Worm (Caenorhabditis elegans) whole organism, young adult: ENCODE measurements around the gene ZK899.5.

Experiments
- B0336.3 ChIP-seq: fragments of 200-800 bp; sonication (Bioruptor generic); IDR thresholded peaks from 2 replicates; pipeline ENCODE4 v1.3.6; 2022; ENCODE audit warnings: missing genetic modification characterization, missing compliant biosample characterization
- C17E4.6 ChIP-seq: fragments of 200-800 bp; sonication (Bioruptor generic); IDR thresholded peaks from 2 replicates; pipeline ENCODE4 v1.3.6; 2022; ENCODE audit warnings: missing genetic modification reagents, missing genetic modification characterization, missing compliant biosample characterization
- F22D6.2 ChIP-seq: sonication (generic microtip); optimal IDR thresholded peaks from 2 replicates; lab custom pipeline; 2016; ENCODE audit warnings: mild to moderate bottlenecking, missing genetic modification characterization, missing compliant biosample characterization
- F49E8.2 ChIP-seq: sonication (generic microtip); optimal IDR thresholded peaks from 3 replicates; lab custom pipeline; 2017; ENCODE audit warnings: missing genetic modification characterization, mild to moderate bottlenecking, missing compliant biosample characterization, antibody characterized with exemption, moderate library complexity; ENCODE audit not compliant: insufficient read depth
- Y53F4B.3 ChIP-seq: fragments of 200-800 bp; sonication (Bioruptor generic); IDR thresholded peaks from 2 replicates; pipeline ENCODE4 v1.3.6; 2022; ENCODE audit warnings: missing genetic modification reagents, missing genetic modification characterization, missing compliant biosample characterization
- ZK185.1 ChIP-seq: sonication (generic microtip); optimal IDR thresholded peaks from 2 replicates; lab custom pipeline; 2016; ENCODE audit warnings: mild to moderate bottlenecking, missing genetic modification characterization, missing compliant biosample characterization; ENCODE audit not compliant: poor library complexity, severe bottlenecking
- aptf-3 ChIP-seq: fragments of 200-800 bp; sonication (Bioruptor generic); IDR thresholded peaks from 2 replicates; pipeline ENCODE4 v1.3.6; 2022; ENCODE audit warnings: missing genetic modification characterization, missing compliant biosample characterization
- atf-7 ChIP-seq: sonication (generic microtip); optimal IDR thresholded peaks from 2 replicates; lab custom pipeline; 2017; ENCODE audit warnings: mild to moderate bottlenecking, missing genetic modification characterization, missing compliant biosample characterization
- attf-5 ChIP-seq: fragments of 200-800 bp; sonication (Bioruptor generic); optimal IDR thresholded peaks from 2 replicates; lab custom pipeline; 2018; ENCODE audit warnings: mild to moderate bottlenecking, missing genetic modification characterization, missing compliant biosample characterization
- cebp-2 ChIP-seq: fragments of 200-800 bp; sonication (Bioruptor generic); IDR thresholded peaks from 2 replicates; pipeline ENCODE4 v1.3.6; 2022; ENCODE audit warnings: missing genetic modification characterization, missing compliant biosample characterization
- ceh-100 ChIP-seq: fragments of 200-800 bp; sonication (Bioruptor generic); IDR thresholded peaks from 2 replicates; pipeline ENCODE4 v1.3.6; 2022; ENCODE audit warnings: missing genetic modification reagents, missing genetic modification characterization, missing compliant biosample characterization
- ceh-58 ChIP-seq: fragments of 200-800 bp; sonication (Bioruptor generic); IDR thresholded peaks from 2 replicates; pipeline ENCODE4 v1.3.6; 2022; ENCODE audit warnings: missing genetic modification characterization, missing compliant biosample characterization
- ceh-79 ChIP-seq: sonication (generic microtip); optimal IDR thresholded peaks from 2 replicates; lab custom pipeline; 2017; ENCODE audit warnings: mild to moderate bottlenecking, missing genetic modification characterization, missing compliant biosample characterization
- ceh-91 ChIP-seq: fragments of 200-800 bp; sonication (Bioruptor generic); IDR thresholded peaks from 2 replicates; pipeline ENCODE4 v1.3.6; 2022; ENCODE audit warnings: missing genetic modification reagents, missing genetic modification characterization, missing compliant biosample characterization
- chd-7 ChIP-seq: sonication (generic microtip); optimal IDR thresholded peaks from 2 replicates; lab custom pipeline; 2016; ENCODE audit warnings: mild to moderate bottlenecking, missing genetic modification characterization, moderate library complexity, missing compliant biosample characterization
- dpff-1 ChIP-seq: sonication (generic microtip); optimal IDR thresholded peaks from 2 replicates; lab custom pipeline; 2017; ENCODE audit warnings: mild to moderate bottlenecking, missing genetic modification characterization, missing compliant biosample characterization
- dpl-1 ChIP-seq: fragments of 150-350 bp; optimal IDR thresholded peaks from 2 replicates; lab custom pipeline; 2014; ENCODE audit warnings: missing biosample characterization, missing genetic modification reagents, missing genetic modification characterization
- ets-4 ChIP-seq: fragments of 200-800 bp; sonication (Bioruptor generic); optimal IDR thresholded peaks from 2 replicates; lab custom pipeline; 2018; ENCODE audit warnings: mild to moderate bottlenecking, missing genetic modification characterization, missing compliant biosample characterization
- hlh-26 ChIP-seq: fragments of 200-800 bp; sonication (Bioruptor generic); conservative IDR thresholded peaks from 2 replicates; pipeline ENCODE4 v1.3.6; 2022; ENCODE audit warnings: missing genetic modification reagents, missing genetic modification characterization, missing compliant biosample characterization
- hmg-20 ChIP-seq: fragments of 200-800 bp; sonication (Bioruptor generic); IDR thresholded peaks from 2 replicates; pipeline ENCODE4 v1.3.6; 2022; ENCODE audit warnings: missing genetic modification reagents, missing genetic modification characterization, missing compliant biosample characterization
- hrde-1 ChIP-seq: sonication (generic microtip); optimal IDR thresholded peaks from 2 replicates; lab custom pipeline; 2016; ENCODE audit warnings: missing genetic modification characterization, mild to moderate bottlenecking, missing compliant biosample characterization, moderate library complexity, missing genotype, missing genetic modification reagents, borderline replicate concordance
- hsf-1 ChIP-seq: fragments of 200-800 bp; sonication (Bioruptor generic); IDR thresholded peaks from 2 replicates; pipeline ENCODE4 v1.3.6; 2022; ENCODE audit warnings: missing genetic modification reagents, missing genetic modification characterization, missing compliant biosample characterization
- let-607 ChIP-seq, 2 experiments: fragments of 200-800 bp in 1 of 2; sonication (Bioruptor generic) in 1 of 2; sonication (generic microtip) in 1 of 2; optimal IDR thresholded peaks; 2 replicates each; lab custom pipeline; 2016 to 2018; ENCODE audit warnings: mild to moderate bottlenecking in 2 of 2, missing compliant biosample characterization in 2 of 2, missing genetic modification characterization in 2 of 2, moderate library complexity in 2 of 2, missing genotype in 1 of 2
- lin-40 ChIP-seq: sonication (generic microtip); optimal IDR thresholded peaks from 2 replicates; lab custom pipeline; 2016; ENCODE audit warnings: missing genetic modification characterization, mild to moderate bottlenecking, missing compliant biosample characterization, missing genotype, missing genetic modification reagents
- lir-1 ChIP-seq: fragments of 200-800 bp; sonication (Bioruptor generic); conservative IDR thresholded peaks from 2 replicates; pipeline ENCODE4 v1.3.6; 2022; ENCODE audit warnings: missing genetic modification reagents, missing genetic modification characterization, missing compliant biosample characterization
- lsy-27 ChIP-seq: sonication (generic microtip); optimal IDR thresholded peaks from 2 replicates; lab custom pipeline; 2017; ENCODE audit warnings: missing genetic modification characterization, mild to moderate bottlenecking, missing compliant biosample characterization, antibody characterized with exemption, missing genotype, borderline replicate concordance; ENCODE audit not compliant: insufficient read depth
- madf-10 ChIP-seq: sonication (generic microtip); optimal IDR thresholded peaks from 2 replicates; lab custom pipeline; 2016; ENCODE audit warnings: mild to moderate bottlenecking, missing genetic modification characterization, missing compliant biosample characterization
- mcd-1 ChIP-seq: fragments of 200-800 bp; sonication (Bioruptor generic); IDR thresholded peaks from 2 replicates; pipeline ENCODE4 v1.3.6; 2022; ENCODE audit warnings: missing genetic modification reagents, missing genetic modification characterization, missing compliant biosample characterization
- nhr-120 ChIP-seq: fragments of 200-800 bp; sonication (Bioruptor generic); IDR thresholded peaks from 2 replicates; pipeline ENCODE4 v1.3.6; 2022; ENCODE audit warnings: missing genetic modification characterization, missing compliant biosample characterization
- nhr-80 ChIP-seq: sonication (generic microtip); optimal IDR thresholded peaks from 2 replicates; lab custom pipeline; 2016; ENCODE audit warnings: missing genetic modification characterization, missing compliant biosample characterization
- nhr-90 ChIP-seq: sonication (generic microtip); optimal IDR thresholded peaks from 2 replicates; lab custom pipeline; 2016; ENCODE audit warnings: missing genotype, mild to moderate bottlenecking, missing genetic modification characterization, missing compliant biosample characterization
- sdz-38 ChIP-seq: sonication (generic microtip); optimal IDR thresholded peaks from 2 replicates; lab custom pipeline; 2016; ENCODE audit warnings: missing genotype, missing genetic modification characterization, missing compliant biosample characterization
- snpc-1.3 ChIP-seq: sonication (generic microtip); optimal IDR thresholded peaks from 2 replicates; lab custom pipeline; 2017; ENCODE audit warnings: missing genetic modification characterization, mild to moderate bottlenecking, missing compliant biosample characterization, antibody characterized with exemption, moderate library complexity, missing genotype, missing genetic modification reagents; ENCODE audit not compliant: insufficient read depth
- somi-1 ChIP-seq: fragments of 200-800 bp; sonication (Bioruptor generic); optimal IDR thresholded peaks from 2 replicates; lab custom pipeline; 2018; ENCODE audit warnings: mild to moderate bottlenecking, missing genetic modification characterization, missing compliant biosample characterization
- zim-3 ChIP-seq: sonication (generic microtip); optimal IDR thresholded peaks from 2 replicates; lab custom pipeline; 2017; ENCODE audit warnings: mild to moderate bottlenecking, missing genetic modification characterization, moderate library complexity, missing compliant biosample characterization
- ztf-26 ChIP-seq: sonication (generic microtip); optimal IDR thresholded peaks from 2 replicates; lab custom pipeline; 2017; ENCODE audit warnings: missing genetic modification characterization, missing compliant biosample characterization
- ztf-6 ChIP-seq: fragments of 200-800 bp; sonication (Bioruptor generic); IDR thresholded peaks from 2 replicates; pipeline ENCODE4 v1.3.6; 2022; ENCODE audit warnings: missing genetic modification reagents, missing genetic modification characterization, missing compliant biosample characterization

The ZK899.5 gene

ce11 chrX:9451944-9452453 is 8.7 kb downstream of the ZK899.5 start, which contains the start of gene ZK899.2:
ZK899.2 (minus strand) TSS chrX:9451994.
- TF ChIP-seq lsy-27 (tag; lab: Kevin White, UChicago), result no peak
- no peak for TF ChIP-seq snpc-1.3 (tag; lab: Kevin White, UChicago)
- no peak for TF ChIP-seq F22D6.2 (tag; lab: Kevin White, UChicago)
- no peak for TF ChIP-seq lir-1
- no peak for TF ChIP-seq ztf-6 (GFP tag; lab: Robert Waterston, UW)
- TF ChIP-seq madf-10 (tag; lab: Kevin White, UChicago), result no peak
- no peak for TF ChIP-seq ceh-58 (GFP tag; lab: Robert Waterston, UW)
- no peak for TF ChIP-seq hlh-26 (GFP tag; lab: Robert Waterston, UW)
- TF ChIP-seq dpl-1 (GFP tag; lab: Kevin White, UChicago), result no peak
- no peak for TF ChIP-seq ceh-79 (tag; lab: Kevin White, UChicago)
- TF ChIP-seq Y53F4B.3, result no peak
- TF ChIP-seq ZK185.1 (tag; lab: Kevin White, UChicago), result no peak
- no peak for TF ChIP-seq zim-3 (tag; lab: Kevin White, UChicago)
- no peak for TF ChIP-seq dpff-1 (tag; lab: Kevin White, UChicago)
- no peak for TF ChIP-seq ceh-91 (GFP tag; lab: Robert Waterston, UW)
- TF ChIP-seq hmg-20 (GFP tag; lab: Robert Waterston, UW), result no peak
- no peak for TF ChIP-seq nhr-120 (GFP tag; lab: Robert Waterston, UW)
- TF ChIP-seq B0336.3 (GFP tag; lab: Robert Waterston, UW), result no peak
- no peak for TF ChIP-seq F49E8.2 (tag; lab: Kevin White, UChicago)
- no peak for TF ChIP-seq sdz-38 (tag; lab: Kevin White, UChicago)
- TF ChIP-seq, all 124 proteins: peak for 0

- TF ChIP-seq chd-7, result no peak
- no peak for TF ChIP-seq let-607 (tag; optimal IDR thresholded peaks at IDR 0.05; lab: Kevin White, UChicago)
- TF ChIP-seq cebp-2, result no peak
- TF ChIP-seq ceh-100 (GFP tag; lab: Robert Waterston, UW), result no peak
- no peak for TF ChIP-seq sdz-38 (tag; lab: Kevin White, UChicago)
- TF ChIP-seq C17E4.6 (GFP tag; lab: Robert Waterston, UW), result no peak
- no peak for TF ChIP-seq hrde-1
- TF ChIP-seq atf-7 (tag; lab: Kevin White, UChicago), result no peak
- TF ChIP-seq ets-4 (GFP tag; lab: Kevin White, UChicago), result no peak
Measured at ce11 chrX:9449330-9449729, 11.4 kb downstream of the ZK899.5 start, which contains the start of gene ZK899.7. ZK899.7 (minus strand) TSS chrX:9449430.

- TF ChIP-seq lin-40 (tag; lab: Kevin White, UChicago) (peak; percentile 44), attf-5 (GFP tag; lab: Kevin White, UChicago) (peak; percentile 29), ztf-26 (peak; percentile 9), mcd-1 (no peak), nhr-90 (tag; lab: Kevin White, UChicago) (peak; percentile 11), somi-1 (GFP tag; lab: Kevin White, UChicago) (peak; percentile 4), hsf-1 (GFP tag; lab: Robert Waterston, UW) (no peak), atf-7 (tag; lab: Kevin White, UChicago) (peak; percentile 32), aptf-3 (GFP tag; lab: Robert Waterston, UW) (no peak), nhr-80 (tag; lab: Kevin White, UChicago) (peak; percentile 93), let-607 (tag; optimal IDR thresholded peaks at IDR 0.05; lab: Kevin White, UChicago) (peak; percentile 48 to 49)
Measured at ce11 chrX:9446177-9446694, 14.5 kb downstream of the ZK899.5 start, which contains the start of gene ZK899.1. ZK899.1 (plus strand) TSS chrX:9446644.
